Fruit fly (Drosophila melanogaster) whole organism, wandering third instar larva: ENCODE results near the gene CG14777.

Experiments
- Abd-B ChIP-seq: fragments of >200 bp; optimal IDR thresholded peaks from 2 replicates; lab custom pipeline; 2017; ENCODE audit warnings: missing biosample characterization, missing genetic modification characterization
- CG32264 ChIP-seq: fragments of 200-800 bp; sonication (Bioruptor generic); optimal IDR thresholded peaks from 2 replicates; lab custom pipeline; 2016; ENCODE audit warnings: missing biosample characterization, missing genetic modification characterization
- CG9705 ChIP-seq: fragments of 200-800 bp; sonication (Bioruptor generic); optimal IDR thresholded peaks from 2 replicates; lab custom pipeline; 2018; ENCODE audit warnings: missing biosample characterization, mild to moderate bottlenecking, missing genetic modification characterization
- CrebA ChIP-seq: fragments of 200-800 bp; sonication (Bioruptor generic); optimal IDR thresholded peaks from 2 replicates; lab custom pipeline; 2016; ENCODE audit warnings: missing biosample characterization, mild to moderate bottlenecking, missing genetic modification characterization, borderline replicate concordance
- Dfd ChIP-seq: fragments of >200 bp; optimal IDR thresholded peaks from 2 replicates; lab custom pipeline; 2017; ENCODE audit warnings: missing biosample characterization, missing genetic modification characterization
- Dif ChIP-seq: fragments of 200-275, 200-300 bp; sonication (Bioruptor generic); optimal IDR thresholded peaks from 2 replicates; lab custom pipeline; 2018; ENCODE audit warnings: missing biosample characterization, missing genetic modification characterization; ENCODE audit not compliant: partially characterized antibody
- GATAd ChIP-seq: sonication (Bioruptor generic); optimal IDR thresholded peaks from 2 replicates; lab custom pipeline; 2016; ENCODE audit warnings: missing biosample characterization, missing genetic modification characterization
- HLH106 ChIP-seq: fragments of 200-800 bp; optimal IDR thresholded peaks from 3 replicates; lab custom pipeline; 2019; ENCODE audit warnings: missing biosample characterization, mild to moderate bottlenecking, missing genetic modification characterization, moderate library complexity
- Hnf4 ChIP-seq: fragments of 200-800 bp; sonication (Bioruptor generic); optimal IDR thresholded peaks from 2 replicates; lab custom pipeline; 2016; ENCODE audit warnings: missing biosample characterization, mild to moderate bottlenecking, missing genetic modification characterization
- Hr78 ChIP-seq: fragments of >200 bp; optimal IDR thresholded peaks from 2 replicates; lab custom pipeline; 2017; ENCODE audit warnings: missing biosample characterization, missing genetic modification characterization
- Hr83 ChIP-seq: fragments of 200-300 bp; sonication (Bioruptor generic); optimal IDR thresholded peaks from 2 replicates; lab custom pipeline; 2016; ENCODE audit warnings: missing biosample characterization, mild to moderate bottlenecking, missing genetic modification characterization, moderate library complexity; ENCODE audit not compliant: poor library complexity, severe bottlenecking
- Jra ChIP-seq: sonication (Bioruptor generic); optimal IDR thresholded peaks from 2 replicates; lab custom pipeline; 2016; ENCODE audit warnings: missing biosample characterization, missing genetic modification characterization
- Mio ChIP-seq: sonication (Bioruptor generic); optimal IDR thresholded peaks from 2 replicates; lab custom pipeline; 2016; ENCODE audit warnings: missing biosample characterization, missing genetic modification characterization
- Myc ChIP-seq: fragments of >200 bp; optimal IDR thresholded peaks from 2 replicates; lab custom pipeline; 2017
- N ChIP-seq: fragments of >200 bp; optimal IDR thresholded peaks from 2 replicates; lab custom pipeline; 2018; ENCODE audit warnings: missing biosample characterization, missing external identifiers, missing genetic modification characterization
- OdsH ChIP-seq: fragments of 200-800 bp; sonication (Bioruptor generic); optimal IDR thresholded peaks from 2 replicates; lab custom pipeline; 2016; ENCODE audit warnings: missing biosample characterization, mild to moderate bottlenecking, missing genetic modification characterization
- Rel ChIP-seq, 2 experiments: fragments of 200-800 bp; sonication (Bioruptor generic) in 1 of 2; optimal IDR thresholded peaks; 2 replicates in 1 of 2; 3 replicates in 1 of 2; lab custom pipeline; 2016 to 2019; ENCODE audit warnings: mild to moderate bottlenecking in 2 of 2, missing biosample characterization in 2 of 2, missing genetic modification characterization in 2 of 2, moderate library complexity in 1 of 2
- Sp1 ChIP-seq: fragments of 200-800 bp; sonication (Bioruptor generic); optimal IDR thresholded peaks from 3 replicates; lab custom pipeline; 2019; ENCODE audit warnings: missing biosample characterization, mild to moderate bottlenecking, missing genetic modification characterization, moderate library complexity
- Vsx2 ChIP-seq: fragments of 200-300, 225-300 bp; sonication (Bioruptor generic); optimal IDR thresholded peaks from 2 replicates; lab custom pipeline; 2018; ENCODE audit warnings: missing biosample characterization, missing genetic modification characterization; ENCODE audit not compliant: partially characterized antibody
- br ChIP-seq: fragments of 200-800 bp; sonication (Bioruptor generic); optimal IDR thresholded peaks from 2 replicates; lab custom pipeline; 2016; ENCODE audit warnings: missing biosample characterization, missing genetic modification characterization
- brk ChIP-seq: fragments of 200-800 bp; sonication (Bioruptor generic); optimal IDR thresholded peaks from 2 replicates; lab custom pipeline; 2016; ENCODE audit warnings: missing biosample characterization, mild to moderate bottlenecking, missing genetic modification characterization
- dl ChIP-seq, 2 experiments: fragments of 175-275, 200-275 bp in 1 of 2; fragments of 200-275 bp in 1 of 2; sonication (Bioruptor generic); optimal IDR thresholded peaks; lab custom pipeline; 2018; ENCODE audit warnings: mild to moderate bottlenecking in 2 of 2, missing biosample characterization in 2 of 2, missing genetic modification characterization in 2 of 2, moderate library complexity in 2 of 2; ENCODE audit not compliant: partially characterized antibody in 2 of 2, insufficient read depth in 1 of 2
- dmrt93B ChIP-seq: fragments of 200-800 bp; sonication (Bioruptor generic); optimal IDR thresholded peaks from 2 replicates; lab custom pipeline; 2018; ENCODE audit warnings: missing biosample characterization, mild to moderate bottlenecking, missing genetic modification characterization
- dsf ChIP-seq: sonication (Bioruptor generic); optimal IDR thresholded peaks from 2 replicates; lab custom pipeline; 2016; ENCODE audit warnings: missing biosample characterization, missing genetic modification characterization, borderline replicate concordance
- ey ChIP-seq: fragments of 200-800 bp; sonication (Bioruptor generic); optimal IDR thresholded peaks from 2 replicates; lab custom pipeline; 2016; ENCODE audit warnings: missing biosample characterization, missing genetic modification characterization
- foxo ChIP-seq, 2 experiments: fragments of 200-800 bp; sonication (Bioruptor generic); optimal IDR thresholded peaks; 2 replicates in 1 of 2; 3 replicates in 1 of 2; lab custom pipeline; 2016 to 2017; ENCODE audit warnings: missing biosample characterization in 2 of 2, missing genetic modification characterization in 2 of 2
- fru ChIP-seq: fragments of 200-800 bp; sonication (Bioruptor generic); optimal IDR thresholded peaks from 3 replicates; lab custom pipeline; 2016; ENCODE audit warnings: missing biosample characterization, mild to moderate bottlenecking, missing genetic modification characterization
- h ChIP-seq: fragments of 200-800 bp; sonication (Bioruptor generic); optimal IDR thresholded peaks from 3 replicates; lab custom pipeline; 2016; ENCODE audit warnings: missing biosample characterization, mild to moderate bottlenecking, missing genetic modification characterization
- jim ChIP-seq: fragments of 175-275, 200-325 bp; sonication (Bioruptor generic); optimal IDR thresholded peaks from 2 replicates; lab custom pipeline; 2016; ENCODE audit warnings: missing biosample characterization, mild to moderate bottlenecking, missing genetic modification characterization
- lola ChIP-seq: fragments of >200 bp; optimal IDR thresholded peaks from 2 replicates; lab custom pipeline; 2017; ENCODE audit warnings: missing biosample characterization, missing genetic modification characterization
- pan ChIP-seq: fragments of >200 bp; optimal IDR thresholded peaks from 2 replicates; lab custom pipeline; 2017
- psq ChIP-seq: fragments of 200-800 bp; sonication (Bioruptor generic); optimal IDR thresholded peaks from 3 replicates; lab custom pipeline; 2017; ENCODE audit warnings: missing biosample characterization, mild to moderate bottlenecking, missing genetic modification characterization, moderate library complexity
- rgr ChIP-seq: fragments of 200-800 bp; sonication (Bioruptor generic); optimal IDR thresholded peaks from 3 replicates; lab custom pipeline; 2016; ENCODE audit warnings: missing biosample characterization, mild to moderate bottlenecking, missing genetic modification characterization
- sage ChIP-seq: fragments of 200-800 bp; sonication (Bioruptor generic); optimal IDR thresholded peaks from 2 replicates; lab custom pipeline; 2016; ENCODE audit warnings: missing biosample characterization, mild to moderate bottlenecking, missing genetic modification characterization
- sv ChIP-seq: fragments of 200-800 bp; sonication (Bioruptor generic); optimal IDR thresholded peaks from 3 replicates; lab custom pipeline; 2016; ENCODE audit warnings: missing biosample characterization, missing genetic modification characterization
- tai ChIP-seq: sonication (Bioruptor generic); optimal IDR thresholded peaks from 2 replicates; lab custom pipeline; 2016; ENCODE audit warnings: missing biosample characterization, missing genetic modification characterization
- usp ChIP-seq: fragments of >200 bp; optimal IDR thresholded peaks from 2 replicates; lab custom pipeline; 2017; ENCODE audit warnings: missing biosample characterization, missing genetic modification characterization
- woc ChIP-seq: sonication (Bioruptor generic); optimal IDR thresholded peaks from 2 replicates; lab custom pipeline; 2016; ENCODE audit warnings: missing biosample characterization, mild to moderate bottlenecking, missing genetic modification characterization

Gene CG14777

dm6 chrX:1469717-1470116, 3.8 kb downstream of the CG14777 start, which contains the start of gene CG32808:
TSS of gene CG32808 (minus strand) at chrX:1469817.
- TF ChIP-seq sv (GFP tag; lab: Kevin White, UChicago) (no peak), sage (no peak), HLH106 (no peak), N (no peak), Dfd (GFP tag; lab: Kevin White, UChicago) (no peak), ey (GFP tag; lab: Kevin White, UChicago) (no peak), dmrt93B (GFP tag; lab: Kevin White, UChicago) (no peak), woc (GFP tag; lab: Kevin White, UChicago) (no peak), usp (GFP tag; lab: Kevin White, UChicago) (no peak), Hr83 (no peak), Sp1 (GFP tag; lab: Kevin White, UChicago) (no peak), h (GFP tag; lab: Kevin White, UChicago) (no peak)

dm6 chrX:1470562-1470961, 4.6 kb downstream of the CG14777 start, which contains the start of gene pck:
TSS of gene pck (plus strand) at chrX:1470666.
- TF ChIP-seq dmrt93B (GFP tag; lab: Kevin White, UChicago): no peak
- TF ChIP-seq foxo (GFP tag; optimal IDR thresholded peaks at IDR 0.05; lab: Kevin White, UChicago): peak in 1 of 2 experiments; percentile 83
- no peak for TF ChIP-seq Vsx2 (GFP tag; lab: Kevin White, UChicago)
- TF ChIP-seq Myc (lab: Kevin White, UChicago): no peak
- TF ChIP-seq Jra (GFP tag; lab: Kevin White, UChicago): no peak
- TF ChIP-seq lola (GFP tag; lab: Kevin White, UChicago): no peak
- TF ChIP-seq OdsH: peak; percentile 75
- peak; percentile 75 for TF ChIP-seq fru (GFP tag; lab: Kevin White, UChicago)
- TF ChIP-seq h (GFP tag; lab: Kevin White, UChicago): peak; percentile 84
- TF ChIP-seq sv (GFP tag; lab: Kevin White, UChicago): peak; percentile 71
- TF ChIP-seq dsf: no peak
- TF ChIP-seq rgr: peak; percentile 82
- no peak for TF ChIP-seq jim (GFP tag; lab: Kevin White, UChicago)
- TF ChIP-seq Hr78: no peak
- TF ChIP-seq CrebA (GFP tag; lab: Kevin White, UChicago): no peak
- no peak for TF ChIP-seq Abd-B (GFP tag; lab: Kevin White, UChicago)
- TF ChIP-seq brk: no peak
- peak; percentile 11 for TF ChIP-seq Hr83
- TF ChIP-seq Dif (GFP tag; lab: Kevin White, UChicago): no peak
- TF ChIP-seq CG9705 (GFP tag; lab: Kevin White, UChicago): no peak
- peak; percentile 58 for TF ChIP-seq psq
- TF ChIP-seq N: no peak
- no peak for TF ChIP-seq CG32264 (GFP tag; lab: Kevin White, UChicago)
- TF ChIP-seq Sp1 (GFP tag; lab: Kevin White, UChicago): peak; percentile 51
- no peak for TF ChIP-seq Dfd (GFP tag; lab: Kevin White, UChicago)
- TF ChIP-seq Mio (GFP tag; lab: Kevin White, UChicago): no peak
- TF ChIP-seq ey (GFP tag; lab: Kevin White, UChicago): peak; percentile 74
- TF ChIP-seq Hnf4 (GFP tag; lab: Kevin White, UChicago): no peak
- TF ChIP-seq pan (lab: Kevin White, UChicago): no peak
- TF ChIP-seq br: peak; percentile 79
- no peak for TF ChIP-seq dl (GFP tag; optimal IDR thresholded peaks at IDR 0.05; lab: Kevin White, UChicago; ENCODE audit: insufficient read depth in 1 of 2, partially characterized antibody in 2 of 2)
- peak; percentile 39 for TF ChIP-seq GATAd
- TF ChIP-seq sage: no peak
- peak; percentile 49 for TF ChIP-seq HLH106
- no peak for TF ChIP-seq tai (GFP tag; lab: Kevin White, UChicago)
- TF ChIP-seq Rel (GFP tag; optimal IDR thresholded peaks at IDR 0.05; lab: Kevin White, UChicago): no peak
- TF ChIP-seq Rel (tag; optimal IDR thresholded peaks at IDR 0.05; lab: Kevin White, UChicago): peak; percentile 19
- TF ChIP-seq usp (GFP tag; lab: Kevin White, UChicago): no peak
- TF ChIP-seq woc (GFP tag; lab: Kevin White, UChicago): no peak

- TF ChIP-seq br (no peak), Jra (GFP tag; lab: Kevin White, UChicago) (no peak), GATAd (no peak), CG32264 (GFP tag; lab: Kevin White, UChicago) (no peak), brk (no peak), CG9705 (GFP tag; lab: Kevin White, UChicago) (no peak)
These were observed 6.3 kb downstream of the CG14777 start, which contains the start of gene CG14780 for dm6 chrX:1472222-1472621. TSS of gene CG14780 (plus strand) at chrX:1472522.
